Worm (Caenorhabditis elegans) whole organism, L4/young adult: ENCODE measurements around the gene C25H3.11.

Experiments
- W03F9.2 ChIP-seq: fragments of 150-350 bp; optimal IDR thresholded peaks from 2 replicates; lab custom pipeline; 2014; ENCODE audit warnings: missing biosample characterization, missing genetic modification characterization
- dao-5 ChIP-seq: sonication (generic microtip); optimal IDR thresholded peaks from 2 replicates; lab custom pipeline; 2016; ENCODE audit warnings: missing genotype, missing genetic modification characterization, moderate library complexity, missing compliant biosample characterization
- him-1 ChIP-seq: sonication (generic microtip); optimal IDR thresholded peaks from 2 replicates; lab custom pipeline; 2016; ENCODE audit warnings: missing genotype, missing genetic modification reagents, missing genetic modification characterization, missing compliant biosample characterization

- no peak for TF ChIP-seq dao-5 (tag; lab: Kevin White, UChicago)
- no peak for TF ChIP-seq him-1 (tag; lab: Kevin White, UChicago)
- TF ChIP-seq W03F9.2 (tag; lab: Kevin White, UChicago), result no peak
Measured at ce11 chrII:5633453-5633852, 55.4 kb downstream of the C25H3.11 start.
